Fruit fly (Drosophila melanogaster) whole organism, embryonic: ENCODE results near the gene CG31855.

Experiments used
- Ada2b ChIP-seq: fragments of 200-800 bp; sonication (Bioruptor generic); IDR thresholded peaks from 2 replicates; pipeline ENCODE4 v1.3.6; 2022; ENCODE audit warnings: missing biosample characterization, missing genetic modification characterization
- CG10267 ChIP-seq: fragments of 200-800 bp; sonication (Bioruptor generic); optimal IDR thresholded peaks from 2 replicates; lab custom pipeline; 2018; ENCODE audit warnings: missing biosample characterization, mild to moderate bottlenecking, missing genetic modification characterization, moderate library complexity
- CG10979 ChIP-seq: fragments of 200-800 bp; sonication (Bioruptor generic); optimal IDR thresholded peaks from 2 replicates; lab custom pipeline; 2018; ENCODE audit warnings: missing biosample characterization, mild to moderate bottlenecking, missing genetic modification characterization, moderate library complexity
- CG11093 ChIP-seq: fragments of 200-800 bp; sonication (Bioruptor generic); IDR thresholded peaks from 3 replicates; pipeline ENCODE4 v1.3.6; 2022; ENCODE audit warnings: missing biosample characterization, missing genetic modification characterization
- CG11456 ChIP-seq: fragments of 200-800 bp; sonication (Bioruptor generic); IDR thresholded peaks from 3 replicates; pipeline ENCODE4 v1.3.6; 2022; ENCODE audit warnings: missing biosample characterization, missing genetic modification characterization
- CG12155 ChIP-seq: fragments of 200-800 bp; sonication (Bioruptor generic); optimal IDR thresholded peaks from 3 replicates; lab custom pipeline; 2016; ENCODE audit warnings: missing biosample characterization, missing genetic modification characterization
- CG14014 ChIP-seq: fragments of 200-800 bp; sonication (Bioruptor generic); IDR thresholded peaks from 2 replicates; pipeline ENCODE4 v1.3.6; 2022; ENCODE audit warnings: missing biosample characterization, missing genetic modification characterization
- CG14050 ChIP-seq: fragments of 200-800 bp; sonication (Bioruptor generic); IDR thresholded peaks from 3 replicates; pipeline ENCODE4 v1.3.6; 2022; ENCODE audit warnings: missing biosample characterization, missing genetic modification characterization
- CG1529 ChIP-seq: fragments of 200-800 bp; sonication (Bioruptor generic); optimal IDR thresholded peaks from 3 replicates; lab custom pipeline; 2018; ENCODE audit warnings: missing biosample characterization, missing genetic modification characterization
- CG16779 ChIP-seq: fragments of 200-800 bp; sonication (Bioruptor generic); IDR thresholded peaks from 2 replicates; pipeline ENCODE4 v1.3.6; 2022; ENCODE audit warnings: missing biosample characterization, missing genetic modification characterization
- CG17359 ChIP-seq: fragments of 200-800 bp; sonication (Bioruptor generic); optimal IDR thresholded peaks from 3 replicates; lab custom pipeline; 2018; ENCODE audit warnings: missing biosample characterization, mild to moderate bottlenecking, missing genetic modification characterization, moderate library complexity
- CG2678 ChIP-seq: fragments of 200-800 bp; sonication (Bioruptor generic); optimal IDR thresholded peaks from 3 replicates; lab custom pipeline; 2019; ENCODE audit warnings: missing biosample characterization, mild to moderate bottlenecking, missing genetic modification characterization, moderate library complexity
- CG32532 ChIP-seq: fragments of 200-800 bp; sonication (Bioruptor generic); IDR thresholded peaks from 2 replicates; pipeline ENCODE4 v1.3.6; 2022; ENCODE audit warnings: missing biosample characterization, missing genetic modification characterization
- CG32772 ChIP-seq: fragments of 200-800 bp; sonication (Bioruptor generic); IDR thresholded peaks from 2 replicates; pipeline ENCODE4 v1.3.6; 2022; ENCODE audit warnings: missing biosample characterization, missing genetic modification characterization
- CG5245 ChIP-seq: fragments of 200-800 bp; sonication (Bioruptor generic); optimal IDR thresholded peaks from 3 replicates; lab custom pipeline; 2016; ENCODE audit warnings: missing biosample characterization, missing genetic modification characterization
- CG6854 ChIP-seq: fragments of 200-800 bp; sonication (Bioruptor generic); optimal IDR thresholded peaks from 3 replicates; lab custom pipeline; 2017; ENCODE audit warnings: missing biosample characterization, mild to moderate bottlenecking, missing genetic modification characterization
- CG7928 ChIP-seq: fragments of 200-800 bp; sonication (Bioruptor generic); optimal IDR thresholded peaks from 2 replicates; lab custom pipeline; 2017; ENCODE audit warnings: missing biosample characterization, mild to moderate bottlenecking, missing genetic modification characterization
- CG8388 ChIP-seq: fragments of 200-800 bp; sonication (Bioruptor generic); optimal IDR thresholded peaks from 2 replicates; lab custom pipeline; 2019; ENCODE audit warnings: missing biosample characterization, mild to moderate bottlenecking, missing genetic modification characterization, moderate library complexity
- CG9817 ChIP-seq: fragments of 200-800 bp; sonication (Bioruptor generic); optimal IDR thresholded peaks from 2 replicates; lab custom pipeline; 2018; ENCODE audit warnings: missing biosample characterization, mild to moderate bottlenecking, missing genetic modification characterization, moderate library complexity
- CG9932 ChIP-seq: fragments of 200-800 bp; sonication (Bioruptor generic); IDR thresholded peaks from 2 replicates; pipeline ENCODE4 v1.3.6; 2022; ENCODE audit warnings: missing biosample characterization, missing genetic modification characterization
- Doc2 ChIP-seq: fragments of 200-800 bp; sonication (Bioruptor generic); IDR thresholded peaks from 2 replicates; pipeline ENCODE4 v1.3.6; 2022; ENCODE audit warnings: missing biosample characterization, missing genetic modification characterization
- HLH4C ChIP-seq: fragments of 200-800 bp; sonication (Bioruptor generic); IDR thresholded peaks from 3 replicates; pipeline ENCODE4 v1.3.6; 2022; ENCODE audit warnings: missing biosample characterization, missing genetic modification characterization; ENCODE audit not compliant: partially characterized antibody
- Hey ChIP-seq: fragments of 200-800 bp; sonication (Bioruptor generic); optimal IDR thresholded peaks from 3 replicates; lab custom pipeline; 2018; ENCODE audit warnings: missing biosample characterization, mild to moderate bottlenecking, missing genetic modification characterization
- MTF-1 ChIP-seq: fragments of 200-800 bp; sonication (Bioruptor generic); optimal IDR thresholded peaks from 2 replicates; lab custom pipeline; 2018; ENCODE audit warnings: missing biosample characterization, mild to moderate bottlenecking, missing genetic modification characterization, borderline replicate concordance
- Mad ChIP-seq: fragments of 200-800 bp; sonication (Bioruptor generic); optimal IDR thresholded peaks from 2 replicates; lab custom pipeline; 2016; ENCODE audit warnings: missing biosample characterization, missing genetic modification characterization
- Max ChIP-seq: fragments of 200-800 bp; sonication (Bioruptor generic); optimal IDR thresholded peaks from 2 replicates; lab custom pipeline; 2016; ENCODE audit warnings: missing biosample characterization, mild to moderate bottlenecking, missing genetic modification characterization
- Spps ChIP-seq: fragments of 200-800 bp; sonication (Bioruptor generic); optimal IDR thresholded peaks from 2 replicates; lab custom pipeline; 2018; ENCODE audit warnings: missing biosample characterization, mild to moderate bottlenecking, missing genetic modification characterization
- Stat92E ChIP-seq, 3 experiments: fragments of >200 bp in 2 of 3; fragments of 200-800 bp in 1 of 3; sonication (Bioruptor generic) in 1 of 3; optimal IDR thresholded peaks; 2 replicates each; lab custom pipeline; 2017 to 2019; ENCODE audit warnings: missing biosample characterization in 3 of 3, missing genetic modification characterization in 3 of 3, mild to moderate bottlenecking in 1 of 3, moderate library complexity in 1 of 3
- Usf ChIP-seq: fragments of 200-800 bp; sonication (Bioruptor generic); optimal IDR thresholded peaks from 2 replicates; lab custom pipeline; 2017; ENCODE audit warnings: missing genotype, missing biosample characterization, missing genetic modification characterization
- ac ChIP-seq: fragments of 200-800 bp; sonication (Bioruptor generic); optimal IDR thresholded peaks from 3 replicates; lab custom pipeline; 2017; ENCODE audit warnings: missing biosample characterization, mild to moderate bottlenecking, missing genetic modification characterization
- ara ChIP-seq: fragments of 200-800 bp; sonication (Bioruptor generic); IDR thresholded peaks from 2 replicates; pipeline ENCODE4 v1.3.6; 2022; ENCODE audit warnings: missing biosample characterization, missing genetic modification characterization
- az2 ChIP-seq: fragments of 200-800 bp; sonication (Bioruptor generic); optimal IDR thresholded peaks from 3 replicates; lab custom pipeline; 2016; ENCODE audit warnings: missing biosample characterization, missing genetic modification characterization
- cato ChIP-seq: fragments of 200-800 bp; sonication (Bioruptor generic); optimal IDR thresholded peaks from 2 replicates; lab custom pipeline; 2016; ENCODE audit warnings: missing biosample characterization, missing genetic modification characterization, borderline replicate concordance
- disco-r ChIP-seq: fragments of 200-800 bp; sonication (Bioruptor generic); optimal IDR thresholded peaks from 2 replicates; lab custom pipeline; 2016; ENCODE audit warnings: missing biosample characterization, missing genetic modification characterization
- dmrt99B ChIP-seq: fragments of 200-800 bp; sonication (Bioruptor generic); optimal IDR thresholded peaks from 2 replicates; lab custom pipeline; 2018; ENCODE audit warnings: missing biosample characterization, mild to moderate bottlenecking, missing genetic modification characterization, moderate library complexity
- ems ChIP-seq: fragments of 200-800 bp; sonication (Bioruptor generic); optimal IDR thresholded peaks from 3 replicates; lab custom pipeline; 2016; ENCODE audit warnings: missing biosample characterization, missing genetic modification characterization
- grn ChIP-seq: fragments of 200-800 bp; sonication (Bioruptor generic); optimal IDR thresholded peaks from 3 replicates; lab custom pipeline; 2017; ENCODE audit warnings: missing biosample characterization, missing genetic modification characterization
- gro ChIP-seq: fragments of 200-800 bp; sonication (Bioruptor generic); optimal IDR thresholded peaks from 2 replicates; lab custom pipeline; 2016; ENCODE audit warnings: missing biosample characterization, missing genetic modification characterization
- lov ChIP-seq, 2 experiments: fragments of 200-800 bp in 1 of 2; fragments of >200 bp in 1 of 2; sonication (Bioruptor generic) in 1 of 2; IDR thresholded peaks in 1 of 2; optimal IDR thresholded peaks in 1 of 2; 2 replicates in 1 of 2; 3 replicates in 1 of 2; pipeline versions ENCODE4 v1.3.6 to Lab custom; 2017 to 2022; ENCODE audit warnings: missing biosample characterization in 1 of 2, missing genetic modification characterization in 1 of 2
- p53 ChIP-seq: fragments of 200-800 bp; sonication (Bioruptor generic); optimal IDR thresholded peaks from 2 replicates; lab custom pipeline; 2016; ENCODE audit warnings: missing biosample characterization, missing genetic modification characterization
- pb ChIP-seq: fragments of 200-800 bp; sonication (Bioruptor generic); optimal IDR thresholded peaks from 3 replicates; lab custom pipeline; 2016; ENCODE audit warnings: missing biosample characterization, missing genetic modification characterization
- pnt ChIP-seq: fragments of 200-800 bp; sonication (Bioruptor generic); optimal IDR thresholded peaks from 3 replicates; lab custom pipeline; 2016; ENCODE audit warnings: missing biosample characterization, missing genetic modification characterization
- ranshi ChIP-seq: fragments of 200-800 bp; sonication (Bioruptor generic); IDR thresholded peaks from 2 replicates; pipeline ENCODE4 v1.3.6; 2022; ENCODE audit warnings: missing biosample characterization, missing genetic modification characterization
- sd ChIP-seq: fragments of 200-800 bp; sonication (Bioruptor generic); optimal IDR thresholded peaks from 3 replicates; lab custom pipeline; 2018; ENCODE audit warnings: missing biosample characterization, mild to moderate bottlenecking, missing genetic modification characterization, moderate library complexity
- slou ChIP-seq: fragments of 200-800 bp; sonication (Bioruptor generic); optimal IDR thresholded peaks from 3 replicates; lab custom pipeline; 2016; ENCODE audit warnings: missing biosample characterization, missing genetic modification characterization
- sna ChIP-seq: fragments of 200-800 bp; sonication (Bioruptor generic); IDR thresholded peaks from 2 replicates; pipeline ENCODE4 v1.3.6; 2022; ENCODE audit warnings: missing biosample characterization, missing genetic modification characterization; ENCODE audit not compliant: partially characterized antibody
- tio ChIP-seq: fragments of 200-800 bp; sonication (Bioruptor generic); optimal IDR thresholded peaks from 2 replicates; lab custom pipeline; 2017; ENCODE audit warnings: missing biosample characterization, missing genetic modification characterization, inconsistent platforms
- trem ChIP-seq: fragments of 200-800 bp; optimal IDR thresholded peaks from 3 replicates; lab custom pipeline; 2019; ENCODE audit warnings: missing biosample characterization, mild to moderate bottlenecking, missing genetic modification characterization, moderate library complexity
- twi ChIP-seq: fragments of 200-800 bp; optimal IDR thresholded peaks from 2 replicates; lab custom pipeline; 2019; ENCODE audit warnings: missing biosample characterization, mild to moderate bottlenecking, missing genetic modification characterization, moderate library complexity
- yki ChIP-seq: fragments of >200 bp; optimal IDR thresholded peaks from 3 replicates; lab custom pipeline; 2018
- zf30C ChIP-seq: fragments of 200-800 bp; sonication (Bioruptor generic); optimal IDR thresholded peaks from 3 replicates; lab custom pipeline; 2018; ENCODE audit warnings: missing biosample characterization, mild to moderate bottlenecking, missing genetic modification characterization

Gene CG31855

dm6 chr2L:13368940-13369339 lies at the start of gene CG31855:
TSS of gene CG31855 (plus strand) at chr2L:13369204.
- peak; percentile 67 for TF ChIP-seq CG14050 (GFP tag; lab: Robert Waterston, UW)
- TF ChIP-seq CG9932 (GFP tag; lab: Robert Waterston, UW) = peak; percentile 95
- peak; percentile 80 for TF ChIP-seq slou (GFP tag; lab: Kevin White, UChicago)
- TF ChIP-seq ems = peak; percentile 86
- peak; percentile 87 for TF ChIP-seq az2 (GFP tag; lab: Kevin White, UChicago)
- peak; percentile 65; the same call in 1 of the 3 replicates for TF ChIP-seq CG11093 (GFP tag; lab: Robert Waterston, UW)
- TF ChIP-seq Ada2b (GFP tag; lab: Robert Waterston, UW) = peak; percentile 74
- peak; percentile 62; the same call in 1 of the 2 replicates for TF ChIP-seq ara (GFP tag; lab: Robert Waterston, UW)
- TF ChIP-seq CG11456 = peak; percentile 90
- peak; percentile 81 for TF ChIP-seq Max (GFP tag; lab: Kevin White, UChicago)
- TF ChIP-seq CG32772 (GFP tag; lab: Robert Waterston, UW) = peak; percentile 78
- peak; percentile 28 for TF ChIP-seq Hey
- peak; percentile 76 for TF ChIP-seq dmrt99B (tag; lab: Kevin White, UChicago)
- peak; percentile 69 for TF ChIP-seq MTF-1 (GFP tag; lab: Kevin White, UChicago)
- peak; percentile 76 for TF ChIP-seq Mad (GFP tag; lab: Kevin White, UChicago)
- no peak for TF ChIP-seq p53 (GFP tag; lab: Kevin White, UChicago)
- TF ChIP-seq CG10979 = peak; percentile 70
- TF ChIP-seq zf30C (GFP tag; lab: Kevin White, UChicago) = no peak
- TF ChIP-seq twi (tag; lab: Kevin White, UChicago) = peak; percentile 36
- TF ChIP-seq Stat92E (GFP tag; optimal IDR thresholded peaks at IDR 0.05; lab: Kevin White, UChicago) = no peak
- TF ChIP-seq yki (lab: Kevin White, UChicago) = no peak
- TF ChIP-seq CG14014 (GFP tag; lab: Robert Waterston, UW) = peak; percentile 86
- TF ChIP-seq grn (GFP tag; lab: Kevin White, UChicago) = no peak
- peak; percentile 90 for TF ChIP-seq CG32532 (GFP tag; lab: Robert Waterston, UW)
- TF ChIP-seq CG1529 (GFP tag; lab: Kevin White, UChicago) = peak; percentile 56
- peak; percentile 78 for TF ChIP-seq CG9817
- peak; percentile 86 for TF ChIP-seq CG16779 (GFP tag; lab: Robert Waterston, UW)
- peak; percentile 96 for TF ChIP-seq CG10267 (tag; lab: Kevin White, UChicago)
- no peak for TF ChIP-seq lov (optimal IDR thresholded peaks at IDR 0.05; lab: Kevin White, UChicago)
- TF ChIP-seq lov (GFP tag; IDR thresholded peaks at IDR 0.05; lab: Robert Waterston, UW) = peak; percentile 62; the same call in 1 of the 3 replicates
- TF ChIP-seq ac (GFP tag; lab: Kevin White, UChicago) = no peak
- no peak for TF ChIP-seq sna
- peak; percentile 86 for TF ChIP-seq CG12155 (GFP tag; lab: Kevin White, UChicago)
- TF ChIP-seq gro (GFP tag; lab: Kevin White, UChicago) = peak; percentile 91
- peak; percentile 9 for TF ChIP-seq Usf (GFP tag; lab: Kevin White, UChicago)
- peak; percentile 72 for TF ChIP-seq CG8388 (GFP tag; lab: Kevin White, UChicago)
- TF ChIP-seq HLH4C (GFP tag; lab: Robert Waterston, UW) = no peak
- no peak for TF ChIP-seq pb (GFP tag; lab: Kevin White, UChicago)
- peak; percentile 66 for TF ChIP-seq disco-r (GFP tag; lab: Kevin White, UChicago)
- TF ChIP-seq ranshi = peak; percentile 80
- TF ChIP-seq trem (tag; lab: Kevin White, UChicago) = peak; percentile 74
- TF ChIP-seq tio (GFP tag; lab: Kevin White, UChicago) = no peak
- peak; percentile 53 for TF ChIP-seq sd (tag; lab: Kevin White, UChicago)
- TF ChIP-seq CG6854 (GFP tag; lab: Kevin White, UChicago) = peak; percentile 40
- peak; percentile 43 for TF ChIP-seq Spps (tag; lab: Kevin White, UChicago)
- TF ChIP-seq CG2678 (tag; lab: Kevin White, UChicago) = peak; percentile 81
- TF ChIP-seq CG17359 = peak; percentile 86
- TF ChIP-seq pnt = peak; percentile 47
- TF ChIP-seq cato = peak; percentile 47
- peak; percentile 79 for TF ChIP-seq CG5245 (GFP tag; lab: Kevin White, UChicago)
- TF ChIP-seq Doc2 = no peak
- peak; percentile 44 for TF ChIP-seq CG7928 (GFP tag; lab: Kevin White, UChicago)
